Worm (Caenorhabditis elegans) whole organism, L4/young adult: Measurements from ENCODE around the gene nol-6.
"Not testable (repeated sequence)": the region's sequence is repeated elsewhere in the genome, so short reads cannot be mapped to it uniquely, and the experiment has no call there.

Source experiments
- W03F9.2 ChIP-seq: fragments of 150-350 bp; optimal IDR thresholded peaks from 2 replicates; lab custom pipeline; 2014; ENCODE audit warnings: missing biosample characterization, missing genetic modification characterization
- dao-5 ChIP-seq: sonication (generic microtip); optimal IDR thresholded peaks from 2 replicates; lab custom pipeline; 2016; ENCODE audit warnings: missing genotype, missing genetic modification characterization, moderate library complexity, missing compliant biosample characterization
- him-1 ChIP-seq: sonication (generic microtip); optimal IDR thresholded peaks from 2 replicates; lab custom pipeline; 2016; ENCODE audit warnings: missing genotype, missing genetic modification reagents, missing genetic modification characterization, missing compliant biosample characterization

nol-6 gene

DNA sequence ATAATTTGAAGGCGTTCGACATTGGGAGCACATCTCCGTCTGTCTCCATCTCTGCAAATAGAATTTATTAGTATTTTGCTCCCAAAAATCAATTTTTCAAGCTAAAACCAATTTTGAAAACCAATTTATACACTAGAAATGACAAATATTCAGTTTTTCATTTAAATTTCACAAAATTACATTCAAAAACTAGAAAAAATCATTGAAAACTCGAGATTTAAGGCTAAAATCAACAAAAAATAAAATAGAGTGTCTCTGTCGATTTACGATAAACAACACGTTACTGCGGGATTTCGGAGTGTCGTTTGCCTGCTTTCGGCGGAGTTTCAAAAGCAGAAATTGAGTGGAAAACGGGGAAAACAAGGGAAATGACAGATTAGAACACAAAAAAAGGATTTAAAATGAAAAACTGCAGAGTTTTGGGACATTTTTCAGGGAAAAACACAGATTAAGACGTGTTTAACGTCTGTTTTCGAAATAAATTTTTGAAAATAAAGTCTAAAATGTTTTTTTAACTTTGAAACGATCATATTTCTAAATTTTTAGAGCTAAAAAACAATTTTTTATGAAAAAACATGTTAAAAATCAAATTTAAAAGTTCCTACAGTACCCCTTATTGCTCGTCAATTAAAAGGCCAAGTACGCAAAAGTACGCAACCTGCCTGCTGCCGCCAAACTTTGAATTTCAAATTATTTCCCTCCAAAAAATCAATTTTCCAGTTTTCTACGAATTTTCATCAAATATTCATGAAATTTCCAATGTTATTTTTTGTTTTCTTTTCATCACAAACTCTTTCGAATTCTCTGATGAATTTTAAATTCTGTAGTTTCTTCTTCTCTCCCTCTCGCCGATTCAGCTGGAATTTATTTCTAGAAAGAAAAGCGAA lies at the start of gene nol-6:
Gene nol-6, minus strand, starts transcription at position 51 of the 887 bp plus-strand sequence.
- no peak for TF ChIP-seq dao-5 (tag; lab: Kevin White, UChicago)
- TF ChIP-seq him-1 (tag; lab: Kevin White, UChicago) = no peak
- TF ChIP-seq W03F9.2 = no peak

DNA sequence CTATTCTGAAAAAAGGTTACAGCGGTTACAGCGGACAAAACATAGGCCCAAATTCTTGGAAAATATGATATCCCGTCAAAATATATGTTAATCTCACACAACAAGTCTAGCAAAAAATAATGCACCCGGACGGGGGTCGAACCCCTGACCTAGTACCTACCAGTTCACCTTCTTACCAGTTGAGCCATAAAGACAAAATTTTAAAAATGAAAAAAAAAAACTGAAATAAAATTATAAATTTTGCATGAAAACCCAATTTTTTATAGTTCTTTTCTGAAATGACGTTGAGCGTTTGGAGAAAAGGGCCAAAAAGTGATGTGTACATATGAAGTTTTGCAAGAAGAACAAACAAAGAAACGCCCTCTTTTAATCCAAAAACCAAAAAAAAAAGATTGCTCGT lies 45.1 kb upstream of the nol-6 start:
- TF ChIP-seq dao-5 (tag; lab: Kevin White, UChicago) = no peak

DNA sequence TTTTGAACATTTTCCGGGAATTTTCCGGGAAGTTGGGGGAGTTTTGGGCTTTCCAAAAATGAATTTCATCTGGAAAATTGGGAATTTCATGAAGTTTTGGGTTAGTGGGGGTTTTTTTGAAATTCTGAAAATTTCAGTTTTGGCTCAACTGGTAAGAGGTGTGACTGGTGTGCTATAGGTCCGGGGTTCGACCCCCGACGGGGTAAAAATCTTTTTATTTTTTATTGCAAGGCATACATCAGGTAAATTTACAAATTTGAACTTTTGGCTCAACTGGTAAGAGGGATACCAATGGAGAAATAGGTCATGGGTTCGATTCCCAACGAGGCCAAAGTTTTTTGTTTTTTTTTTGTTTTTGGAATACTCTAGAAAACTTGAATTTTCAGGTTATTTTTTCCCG lies 44.4 kb upstream of the nol-6 start:
- TF ChIP-seq him-1 (tag; lab: Kevin White, UChicago) (no peak), dao-5 (tag; lab: Kevin White, UChicago) (no peak), W03F9.2 (no peak)

DNA sequence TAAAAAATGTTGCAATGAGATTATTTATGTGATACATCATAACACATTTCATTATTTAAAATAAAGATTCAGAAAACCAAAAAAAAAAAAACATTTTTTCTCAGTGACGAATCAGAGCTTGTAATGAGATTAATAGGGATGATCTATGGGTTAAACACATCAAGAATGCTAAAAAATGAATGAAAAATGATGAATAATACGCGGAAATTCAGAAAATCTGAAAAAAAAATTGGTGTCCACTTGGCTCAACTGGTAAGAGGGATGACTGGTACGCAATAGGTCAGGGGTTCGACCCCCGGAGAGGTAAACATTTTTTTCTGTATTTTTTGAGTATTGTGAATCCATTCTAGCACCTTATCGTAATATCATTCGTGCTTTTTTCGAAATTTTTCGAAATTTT lies 41.2 kb upstream of the nol-6 start:
- no peak for TF ChIP-seq him-1 (tag; lab: Kevin White, UChicago)
- TF ChIP-seq dao-5 (tag; lab: Kevin White, UChicago) = no peak
- TF ChIP-seq W03F9.2 = no peak

DNA sequence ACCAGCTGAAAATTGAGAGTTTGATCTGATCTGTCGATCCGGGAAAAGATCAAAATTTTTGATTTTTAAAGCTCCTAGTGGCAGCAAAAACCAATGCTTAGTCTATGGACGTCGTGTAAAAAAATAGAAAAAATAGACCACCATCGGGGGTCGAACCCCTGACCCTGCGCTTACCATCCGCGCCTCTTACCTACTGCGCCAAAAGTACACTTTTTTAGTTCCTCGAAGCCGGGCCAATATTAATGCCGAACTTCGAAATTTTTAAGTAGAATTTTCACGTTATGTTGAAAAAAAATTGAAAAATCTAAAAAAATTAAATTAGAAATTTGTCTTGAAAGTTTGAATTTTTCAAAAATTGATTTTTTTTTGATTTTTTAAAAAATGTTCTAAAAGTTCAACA lies 40.7 kb upstream of the nol-6 start:
- no peak for TF ChIP-seq dao-5 (tag; lab: Kevin White, UChicago)
- no peak for TF ChIP-seq him-1 (tag; lab: Kevin White, UChicago)
- no peak for TF ChIP-seq W03F9.2

- TF ChIP-seq him-1 (tag; lab: Kevin White, UChicago) (no peak), W03F9.2 (no peak), dao-5 (tag; lab: Kevin White, UChicago) (no peak)
Measured at ce11 chrII:1477295-1477694, 40.0 kb upstream of the nol-6 start.

DNA sequence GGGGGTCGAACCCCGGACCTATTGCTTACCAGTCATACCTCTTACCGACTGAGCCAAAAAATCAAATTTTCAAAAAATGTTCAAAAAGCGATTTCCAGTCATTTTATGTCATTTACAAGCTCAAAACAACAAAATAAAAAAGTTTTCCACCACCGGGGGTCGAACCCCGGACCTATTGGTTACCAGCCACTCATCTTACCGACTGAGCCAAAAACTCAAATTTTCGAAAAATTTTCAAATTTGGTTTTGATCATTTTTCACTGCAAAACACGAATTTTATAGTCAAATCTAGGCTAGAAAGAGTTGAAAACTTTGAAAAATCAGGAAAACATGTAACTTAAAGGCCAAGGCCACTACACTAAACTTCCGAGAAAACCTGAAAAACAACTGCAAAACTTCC lies 38.7 kb upstream of the nol-6 start:
- TF ChIP-seq dao-5 (tag; lab: Kevin White, UChicago) = no peak

DNA sequence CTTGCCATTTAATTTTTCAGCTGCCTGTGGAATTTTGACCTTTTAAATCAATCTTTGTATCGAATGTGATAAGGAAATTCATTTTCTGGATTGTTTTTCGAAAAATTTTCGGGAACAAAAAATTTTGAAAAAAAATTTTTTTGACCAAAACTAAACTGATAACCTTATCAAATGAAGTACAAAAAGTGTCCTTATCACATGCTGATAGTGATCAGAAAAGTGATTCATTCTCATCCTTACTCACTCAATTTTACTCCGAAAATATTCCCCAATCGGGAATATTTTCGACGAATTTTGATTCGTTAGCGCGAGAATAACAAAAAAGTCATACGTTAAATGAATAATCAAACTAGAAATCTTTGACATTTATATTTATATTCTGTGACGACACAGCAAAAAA lies 38.0 kb upstream of the nol-6 start:
- TF ChIP-seq W03F9.2 = no peak
- no peak for TF ChIP-seq dao-5 (tag; lab: Kevin White, UChicago)
- TF ChIP-seq him-1 (tag; lab: Kevin White, UChicago) = no peak

ce11 chrII:1474807-1475206 lies 37.5 kb upstream of the nol-6 start:
- TF ChIP-seq him-1 (tag; lab: Kevin White, UChicago) (no peak), W03F9.2 (no peak), dao-5 (tag; lab: Kevin White, UChicago) (no peak)

- TF ChIP-seq dao-5 (tag; lab: Kevin White, UChicago) = no peak
- no peak for TF ChIP-seq him-1 (tag; lab: Kevin White, UChicago)
- no peak for TF ChIP-seq W03F9.2
Measured at ce11 chrII:1473481-1473880, 36.2 kb upstream of the nol-6 start, which contains the start of gene H17B01.5. TSS of gene H17B01.5 (minus strand) at chrII:1473581.

DNA sequence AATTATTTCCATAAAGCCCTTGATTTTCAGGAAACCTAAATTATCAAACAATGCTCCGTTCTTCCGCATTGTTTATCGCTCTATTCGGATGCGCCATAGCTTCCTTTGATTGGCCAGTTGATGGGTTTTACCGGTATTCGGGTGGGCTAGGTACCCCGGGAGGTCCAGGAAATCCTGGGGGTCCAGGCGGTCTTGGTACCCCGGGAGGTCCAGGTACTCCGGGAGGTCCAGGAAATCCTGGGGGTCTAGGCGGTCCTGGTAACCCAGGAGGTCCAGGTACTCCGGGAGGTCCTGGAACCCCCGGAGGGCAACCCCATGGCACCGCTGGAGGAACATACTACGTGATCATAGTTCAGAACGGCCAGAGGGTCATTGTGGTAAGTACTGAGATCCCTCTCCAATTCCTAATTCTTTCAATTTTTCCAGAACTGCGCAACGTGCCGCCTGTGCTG lies 33.2 kb upstream of the nol-6 start, which contains the start of gene H17B01.2:
Gene H17B01.2, plus strand, starts transcription at position 51 of the 452 bp plus-strand sequence.
- TF ChIP-seq W03F9.2 (no peak), dao-5 (tag; lab: Kevin White, UChicago) (no peak), him-1 (tag; lab: Kevin White, UChicago) (no peak)

DNA sequence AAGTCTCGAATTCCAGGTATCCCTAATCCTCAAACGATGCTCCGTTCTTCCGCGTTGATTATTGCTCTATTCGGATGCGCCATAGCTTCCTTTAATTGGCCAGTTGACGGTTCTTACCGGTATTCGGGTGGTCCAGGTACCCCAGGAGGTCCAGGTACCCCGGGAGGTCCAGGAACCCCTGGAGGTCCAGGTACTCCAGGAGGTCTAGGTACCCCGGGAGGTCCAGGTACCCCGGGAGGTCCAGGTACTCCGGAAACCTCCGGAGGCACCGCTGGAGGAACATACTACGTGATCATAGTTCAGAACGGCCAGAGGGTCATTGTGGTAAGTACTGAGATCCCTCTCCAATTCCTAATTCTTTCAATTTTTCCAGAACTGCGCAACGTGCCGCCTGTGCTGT lies 30.4 kb upstream of the nol-6 start, which contains the start of gene Y51H7C.1:
Gene Y51H7C.1, plus strand, starts transcription at position 17 of the 400 bp plus-strand sequence.
- TF ChIP-seq W03F9.2; dao-5 (tag; lab: Kevin White, UChicago); him-1 (tag; lab: Kevin White, UChicago): not testable (repeated sequence)

DNA sequence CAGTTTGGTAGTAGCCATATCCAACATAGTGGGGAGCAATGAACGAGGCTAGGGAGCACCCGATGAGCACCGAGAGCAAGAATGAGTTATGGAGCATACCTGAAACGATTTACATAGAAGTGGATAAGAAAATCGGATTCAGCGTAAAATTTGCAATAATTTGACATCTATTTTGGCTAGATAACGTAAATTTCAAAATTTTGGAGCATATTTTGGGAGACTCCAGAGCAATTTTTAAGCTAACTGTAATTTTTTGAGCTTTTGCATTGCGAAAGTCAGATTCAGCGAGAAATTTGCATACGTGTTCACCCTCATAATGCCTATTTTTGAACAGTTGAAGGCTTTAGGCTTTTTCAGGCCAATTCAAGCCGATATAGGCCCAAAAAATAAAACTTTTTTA lies 29.1 kb upstream of the nol-6 start, which contains the start of gene Y51H7C.13:
Gene Y51H7C.13, minus strand, starts transcription at position 101 of the 400 bp plus-strand sequence.
- TF ChIP-seq dao-5 (tag; lab: Kevin White, UChicago) = no peak

- TF ChIP-seq W03F9.2; dao-5 (tag; lab: Kevin White, UChicago); him-1 (tag; lab: Kevin White, UChicago): not testable (repeated sequence)
Measured at ce11 chrII:1446696-1447293, 9.5 kb upstream of the nol-6 start, which contains the start of gene Y51H7C.12. TSS of gene Y51H7C.12 (minus strand) at chrII:1446746.
